Fruit fly (Drosophila melanogaster) whole organism, adult: Measurements from ENCODE around the gene Nepl18.
A peak's percentile ranks its signal among the peaks of the same experiment; 100 is the strongest.

Experiments
- CG11617 ChIP-seq: fragments of 200-800 bp; sonication (Bioruptor generic); optimal IDR thresholded peaks from 2 replicates; lab custom pipeline; 2017; ENCODE audit warnings: mild to moderate bottlenecking, missing biosample characterization, missing genetic modification reagents, missing genetic modification characterization
- CG12768 ChIP-seq: fragments of 200-800 bp; sonication (Bioruptor generic); optimal IDR thresholded peaks from 2 replicates; lab custom pipeline; 2017; ENCODE audit warnings: missing biosample characterization, missing genetic modification characterization, mild to moderate bottlenecking, moderate library complexity, missing genetic modification reagents
- CG14711 ChIP-seq: fragments of 200-800 bp; sonication (Bioruptor generic); optimal IDR thresholded peaks from 2 replicates; lab custom pipeline; 2018; ENCODE audit warnings: missing biosample characterization, mild to moderate bottlenecking, missing genetic modification characterization, moderate library complexity
- CG1620 ChIP-seq: fragments of 200-800 bp; sonication (Bioruptor generic); optimal IDR thresholded peaks from 2 replicates; lab custom pipeline; 2016; ENCODE audit warnings: missing biosample characterization, missing genetic modification characterization
- CG33017 ChIP-seq: fragments of 200-800 bp; sonication (Bioruptor generic); optimal IDR thresholded peaks from 2 replicates; lab custom pipeline; 2018; ENCODE audit warnings: missing biosample characterization, mild to moderate bottlenecking, missing genetic modification characterization, moderate library complexity
- CG5204 ChIP-seq: fragments of 200-800 bp; sonication (Bioruptor generic); optimal IDR thresholded peaks from 2 replicates; lab custom pipeline; 2016; ENCODE audit warnings: missing biosample characterization, missing genetic modification characterization
- CG7045 ChIP-seq: fragments of 200-800 bp; sonication (Bioruptor generic); optimal IDR thresholded peaks from 2 replicates; lab custom pipeline; 2017; ENCODE audit warnings: missing biosample characterization, mild to moderate bottlenecking, missing genetic modification characterization
- CG7101 ChIP-seq: fragments of 200-800 bp; sonication (Bioruptor generic); optimal IDR thresholded peaks from 2 replicates; lab custom pipeline; 2018; ENCODE audit warnings: missing biosample characterization, mild to moderate bottlenecking, missing genetic modification characterization, moderate library complexity
- Clk ChIP-seq: fragments of 200-800 bp; sonication (Bioruptor generic); optimal IDR thresholded peaks from 2 replicates; lab custom pipeline; 2017; ENCODE audit warnings: missing biosample characterization, missing genetic modification characterization
- Crg-1 ChIP-seq: fragments of 200-800 bp; sonication (Bioruptor generic); optimal IDR thresholded peaks from 2 replicates; lab custom pipeline; 2016; ENCODE audit warnings: missing biosample characterization, missing genetic modification characterization
- Hr96 ChIP-seq: fragments of 200-800 bp; sonication (Bioruptor generic); optimal IDR thresholded peaks from 2 replicates; lab custom pipeline; 2016; ENCODE audit warnings: missing biosample characterization, missing genetic modification characterization
- Mnt ChIP-seq: fragments of 200-800 bp; sonication (Bioruptor generic); optimal IDR thresholded peaks from 2 replicates; lab custom pipeline; 2016; ENCODE audit warnings: missing biosample characterization, mild to moderate bottlenecking, missing genetic modification characterization
- bab1 ChIP-seq: fragments of 200-800 bp; sonication (Bioruptor generic); optimal IDR thresholded peaks from 3 replicates; lab custom pipeline; 2019; ENCODE audit warnings: missing biosample characterization, mild to moderate bottlenecking, missing genetic modification characterization, moderate library complexity
- cic ChIP-seq: fragments of 200-800 bp; sonication (Bioruptor generic); optimal IDR thresholded peaks from 2 replicates; lab custom pipeline; 2017; ENCODE audit warnings: missing biosample characterization, mild to moderate bottlenecking, missing genetic modification characterization, moderate library complexity
- cnc ChIP-seq, 2 experiments: fragments of >200 bp; optimal IDR thresholded peaks; 2 replicates each; lab custom pipeline; 2017
- kay ChIP-seq: fragments of 200-800 bp; sonication (Bioruptor generic); peaks from one replicate; lab custom pipeline; 2016; ENCODE audit warnings: missing biosample characterization, missing genetic modification characterization, borderline replicate concordance
- ovo ChIP-seq: fragments of 200-800 bp; sonication (Bioruptor generic); optimal IDR thresholded peaks from 2 replicates; lab custom pipeline; 2016; ENCODE audit warnings: missing biosample characterization, missing genetic modification characterization
- pad ChIP-seq: fragments of 200-800 bp; sonication (Bioruptor generic); optimal IDR thresholded peaks from 3 replicates; lab custom pipeline; 2017; ENCODE audit warnings: missing biosample characterization, missing genetic modification characterization, mild to moderate bottlenecking, moderate library complexity, missing genetic modification reagents
- tj ChIP-seq: fragments of 200-800 bp; sonication (Bioruptor generic); optimal IDR thresholded peaks from 3 replicates; lab custom pipeline; 2017; ENCODE audit warnings: missing biosample characterization, mild to moderate bottlenecking, missing genetic modification characterization, moderate library complexity
- toe ChIP-seq: fragments of 200-800 bp; sonication (Bioruptor generic); optimal IDR thresholded peaks from 2 replicates; lab custom pipeline; 2016; ENCODE audit warnings: missing biosample characterization, missing genetic modification characterization

Gene Nepl18

dm6 chr3R:28844611-28845376 is 30.6 kb upstream of the Nepl18 start, which contains the start of the genes Apc and spg:
Gene Apc (minus strand): TSS chr3R:28844748.
Gene spg (plus strand): TSS chr3R:28845270.
- peak; percentile 62 for TF ChIP-seq CG5204
- no peak for TF ChIP-seq pad (GFP tag; lab: Kevin White, UChicago)
- TF ChIP-seq Mnt (GFP tag; lab: Kevin White, UChicago), result peak; percentile 59
- TF ChIP-seq bab1 (GFP tag; lab: Kevin White, UChicago), result peak; percentile 17
- peak; percentile 22 for TF ChIP-seq CG7045 (GFP tag; lab: Kevin White, UChicago)
- TF ChIP-seq cnc (optimal IDR thresholded peaks at IDR 0.05; lab: Kevin White, UChicago), result no peak
- no peak for TF ChIP-seq kay (GFP tag; lab: Kevin White, UChicago)
- TF ChIP-seq Clk, result peak; percentile 6
- peak; percentile 36 for TF ChIP-seq CG7101
- TF ChIP-seq CG12768 (GFP tag; lab: Kevin White, UChicago), result peak; percentile 69
- peak; percentile 37 for TF ChIP-seq CG11617 (GFP tag; lab: Kevin White, UChicago)
- TF ChIP-seq Crg-1 (GFP tag; lab: Kevin White, UChicago), result peak; percentile 9
- peak; percentile 28 for TF ChIP-seq CG14711 (tag; lab: Kevin White, UChicago)
- peak; percentile 64 for TF ChIP-seq ovo (GFP tag; lab: Kevin White, UChicago)
- TF ChIP-seq toe (GFP tag; lab: Kevin White, UChicago), result peak; percentile 71
- TF ChIP-seq Hr96, result no peak
- peak; percentile 1 for TF ChIP-seq CG1620 (GFP tag; lab: Kevin White, UChicago)
- no peak for TF ChIP-seq tj
- TF ChIP-seq CG33017 (tag; lab: Kevin White, UChicago), result peak; percentile 1
- peak; percentile 36 for TF ChIP-seq cic (GFP tag; lab: Kevin White, UChicago)

DNA sequence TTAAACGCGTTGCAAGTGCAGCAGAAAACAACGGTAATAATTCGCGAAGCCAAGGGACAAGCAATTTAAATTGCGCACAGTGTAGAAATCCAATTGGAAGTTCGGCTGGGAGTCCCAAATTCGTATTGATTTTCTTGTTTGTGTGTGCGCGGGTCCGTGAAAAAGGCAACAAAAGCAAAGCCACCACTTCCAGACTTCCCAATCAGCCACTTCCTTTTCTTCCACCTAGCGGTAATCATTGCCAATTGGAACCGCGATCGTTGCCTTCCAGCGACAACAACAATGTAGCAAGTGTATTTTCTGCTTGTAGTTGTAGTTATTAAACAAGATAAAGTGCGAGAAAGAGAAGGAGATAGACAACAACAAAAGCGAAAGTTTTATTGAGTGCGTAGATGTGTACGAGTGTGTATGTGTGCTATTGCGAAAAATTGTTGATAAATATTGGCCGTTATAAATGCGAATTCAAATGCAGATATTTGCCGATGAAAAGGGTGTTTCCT is 30.0 kb upstream of the Nepl18 start:
- peak; percentile 31 for TF ChIP-seq tj
- TF ChIP-seq CG5204, result no peak
- TF ChIP-seq CG7101, result no peak
- no peak for TF ChIP-seq CG11617 (GFP tag; lab: Kevin White, UChicago)

dm6 chr3R:28845981-28846380 is 29.4 kb upstream of the Nepl18 start:
- TF ChIP-seq cnc (optimal IDR thresholded peaks at IDR 0.05; lab: Kevin White, UChicago) (no peak), tj (no peak), cic (GFP tag; lab: Kevin White, UChicago) (no peak), CG5204 (no peak)

dm6 chr3R:28846877-28847529 is 28.4 kb upstream of the Nepl18 start:
- TF ChIP-seq toe (GFP tag; lab: Kevin White, UChicago) (peak; percentile 30), CG14711 (tag; lab: Kevin White, UChicago) (no peak), kay (GFP tag; lab: Kevin White, UChicago) (peak; percentile 26), cic (GFP tag; lab: Kevin White, UChicago) (no peak), CG1620 (GFP tag; lab: Kevin White, UChicago) (no peak), Clk (no peak)

- TF ChIP-seq Clk, result no peak
- no peak for TF ChIP-seq CG33017 (tag; lab: Kevin White, UChicago)
- TF ChIP-seq tj, result no peak
- no peak for TF ChIP-seq ovo (GFP tag; lab: Kevin White, UChicago)
- no peak for TF ChIP-seq CG1620 (GFP tag; lab: Kevin White, UChicago)
- TF ChIP-seq pad (GFP tag; lab: Kevin White, UChicago), result no peak
- no peak for TF ChIP-seq Crg-1 (GFP tag; lab: Kevin White, UChicago)
- TF ChIP-seq CG12768 (GFP tag; lab: Kevin White, UChicago), result no peak
- TF ChIP-seq Mnt (GFP tag; lab: Kevin White, UChicago), result no peak
- TF ChIP-seq CG11617 (GFP tag; lab: Kevin White, UChicago), result no peak
- no peak for TF ChIP-seq kay (GFP tag; lab: Kevin White, UChicago)
- TF ChIP-seq cnc (optimal IDR thresholded peaks at IDR 0.05; lab: Kevin White, UChicago), result no peak
- TF ChIP-seq CG7045 (GFP tag; lab: Kevin White, UChicago), result no peak
These were observed 27.7 kb upstream of the Nepl18 start for dm6 chr3R:28847547-28848316.
